Worm (Caenorhabditis elegans) whole organism, midembryonic: ENCODE measurements around the gene C07B5.2.

Experiments used
- T22C8.4 ChIP-seq: fragments of 200-800 bp; sonication (Bioruptor generic); IDR thresholded peaks from 2 replicates; pipeline ENCODE4 v1.3.6; 2022; ENCODE audit warnings: missing genetic modification characterization, missing compliant biosample characterization
- cog-1 ChIP-seq: sonication (generic microtip); optimal IDR thresholded peaks from 2 replicates; lab custom pipeline; 2016; ENCODE audit warnings: missing genetic modification characterization, missing compliant biosample characterization
- flt-1 ChIP-seq: fragments of 200-800 bp; sonication (Bioruptor generic); IDR thresholded peaks from 2 replicates; pipeline ENCODE4 v1.3.6; 2022; ENCODE audit warnings: missing genetic modification characterization, missing compliant biosample characterization
- klf-2 ChIP-seq: fragments of 200-800 bp; sonication (Bioruptor generic); conservative IDR thresholded peaks from 2 replicates; pipeline ENCODE4 v1.3.6; 2022; ENCODE audit warnings: missing genetic modification reagents, missing genetic modification characterization, missing compliant biosample characterization
- med-1 ChIP-seq: sonication (generic microtip); optimal IDR thresholded peaks from 2 replicates; lab custom pipeline; 2017; ENCODE audit warnings: missing genetic modification characterization, mild to moderate bottlenecking, missing compliant biosample characterization, antibody characterized with exemption, missing genetic modification reagents; ENCODE audit not compliant: insufficient read depth
- ref-1 ChIP-seq: fragments of 200-800 bp; sonication (Bioruptor generic); conservative IDR thresholded peaks from 2 replicates; pipeline ENCODE4 v1.3.6; 2022; ENCODE audit warnings: missing genetic modification reagents, missing genetic modification characterization, missing compliant biosample characterization
- tab-1 ChIP-seq: fragments of 200-800 bp; sonication (Bioruptor generic); IDR thresholded peaks from 2 replicates; pipeline ENCODE4 v1.3.6; 2022; ENCODE audit warnings: missing genetic modification characterization, missing compliant biosample characterization
- ztf-23 ChIP-seq: fragments of 200-800 bp; sonication (Bioruptor generic); IDR thresholded peaks from 2 replicates; pipeline ENCODE4 v1.3.6; 2022; ENCODE audit warnings: missing genetic modification reagents, missing genetic modification characterization, missing compliant biosample characterization
- ztf-29 ChIP-seq: fragments of 200-800 bp; sonication (Bioruptor generic); IDR thresholded peaks from 2 replicates; pipeline ENCODE4 v1.3.6; 2022; ENCODE audit warnings: missing genetic modification reagents, missing genetic modification characterization, missing compliant biosample characterization

C07B5.2 gene

ce11 chrX:9491439-9491838 lies 25.6 kb downstream of the C07B5.2 start:
- TF ChIP-seq ztf-29 (GFP tag; lab: Robert Waterston, UW) (no peak), ztf-23 (GFP tag; lab: Robert Waterston, UW) (no peak), flt-1 (GFP tag; lab: Robert Waterston, UW) (no peak), klf-2 (GFP tag; lab: Robert Waterston, UW) (no peak), ref-1 (GFP tag; lab: Robert Waterston, UW) (no peak), tab-1 (GFP tag; lab: Robert Waterston, UW) (no peak), med-1 (GFP tag; lab: Kevin White, UChicago) (no peak), T22C8.4 (GFP tag; lab: Robert Waterston, UW) (no peak), cog-1 (tag; lab: Kevin White, UChicago) (no peak)

ce11 chrX:9489578-9489977 lies 27.4 kb downstream of the C07B5.2 start:
- TF ChIP-seq ztf-29 (GFP tag; lab: Robert Waterston, UW) (no peak), flt-1 (GFP tag; lab: Robert Waterston, UW) (no peak), med-1 (GFP tag; lab: Kevin White, UChicago) (no peak), tab-1 (GFP tag; lab: Robert Waterston, UW) (no peak), ztf-23 (GFP tag; lab: Robert Waterston, UW) (no peak), cog-1 (tag; lab: Kevin White, UChicago) (no peak), klf-2 (GFP tag; lab: Robert Waterston, UW) (no peak), T22C8.4 (GFP tag; lab: Robert Waterston, UW) (no peak), ref-1 (GFP tag; lab: Robert Waterston, UW) (no peak)

- TF ChIP-seq ztf-29 (GFP tag; lab: Robert Waterston, UW) (no peak), flt-1 (GFP tag; lab: Robert Waterston, UW) (no peak), T22C8.4 (GFP tag; lab: Robert Waterston, UW) (no peak), cog-1 (tag; lab: Kevin White, UChicago) (no peak), ztf-23 (GFP tag; lab: Robert Waterston, UW) (no peak), tab-1 (GFP tag; lab: Robert Waterston, UW) (no peak), med-1 (GFP tag; lab: Kevin White, UChicago) (no peak), ref-1 (GFP tag; lab: Robert Waterston, UW) (no peak), klf-2 (GFP tag; lab: Robert Waterston, UW) (no peak)
Measured at ce11 chrX:9486160-9486559, 30.8 kb downstream of the C07B5.2 start.

- TF ChIP-seq ztf-29 (GFP tag; lab: Robert Waterston, UW) (no peak), tab-1 (GFP tag; lab: Robert Waterston, UW) (no peak)
Measured at ce11 chrX:9483754-9484153, 33.3 kb downstream of the C07B5.2 start.

ce11 chrX:9476752-9477151 lies 40.3 kb downstream of the C07B5.2 start:
- TF ChIP-seq klf-2 (GFP tag; lab: Robert Waterston, UW) (no peak), ref-1 (GFP tag; lab: Robert Waterston, UW) (no peak), med-1 (GFP tag; lab: Kevin White, UChicago) (no peak), ztf-29 (GFP tag; lab: Robert Waterston, UW) (no peak), ztf-23 (GFP tag; lab: Robert Waterston, UW) (no peak), tab-1 (GFP tag; lab: Robert Waterston, UW) (no peak), cog-1 (tag; lab: Kevin White, UChicago) (no peak), T22C8.4 (GFP tag; lab: Robert Waterston, UW) (no peak), flt-1 (GFP tag; lab: Robert Waterston, UW) (no peak)

ce11 chrX:9472170-9472569 lies 44.8 kb downstream of the C07B5.2 start, which contains the start of gene gap-2:
Gene gap-2, plus strand, starts transcription at chrX:9472470.
- TF ChIP-seq flt-1 (GFP tag; lab: Robert Waterston, UW) (no peak), tab-1 (GFP tag; lab: Robert Waterston, UW) (no peak), ztf-23 (GFP tag; lab: Robert Waterston, UW) (no peak), cog-1 (tag; lab: Kevin White, UChicago) (no peak), klf-2 (GFP tag; lab: Robert Waterston, UW) (no peak), T22C8.4 (GFP tag; lab: Robert Waterston, UW) (no peak), ref-1 (GFP tag; lab: Robert Waterston, UW) (no peak), ztf-29 (GFP tag; lab: Robert Waterston, UW) (no peak), med-1 (GFP tag; lab: Kevin White, UChicago) (no peak)

ce11 chrX:9467573-9467972 lies 49.4 kb downstream of the C07B5.2 start:
- TF ChIP-seq cog-1 (tag; lab: Kevin White, UChicago) (peak; percentile 84), ztf-23 (GFP tag; lab: Robert Waterston, UW) (peak; percentile 94), tab-1 (GFP tag; lab: Robert Waterston, UW) (peak; percentile 94), med-1 (GFP tag; lab: Kevin White, UChicago) (peak; percentile 75), T22C8.4 (GFP tag; lab: Robert Waterston, UW) (peak; percentile 91), flt-1 (GFP tag; lab: Robert Waterston, UW) (peak; percentile 97), klf-2 (GFP tag; lab: Robert Waterston, UW) (peak; percentile 90), ref-1 (GFP tag; lab: Robert Waterston, UW) (peak; percentile 87), ztf-29 (GFP tag; lab: Robert Waterston, UW) (peak; percentile 92)
